Worm (Caenorhabditis elegans) whole organism, L4 larva: Measurements from ENCODE around the gene DH11.5.

Experiments
- F10B5.3 ChIP-seq: sonication (generic microtip); optimal IDR thresholded peaks from 2 replicates; lab custom pipeline; 2016; ENCODE audit warnings: mild to moderate bottlenecking, missing genetic modification characterization, missing compliant biosample characterization
- F37D6.2 ChIP-seq: sonication (generic microtip); optimal IDR thresholded peaks from 2 replicates; lab custom pipeline; 2016; ENCODE audit warnings: mild to moderate bottlenecking, missing genetic modification characterization, missing compliant biosample characterization
- T20F7.1 ChIP-seq: fragments of 200-800 bp; sonication (Bioruptor generic); optimal IDR thresholded peaks from 2 replicates; lab custom pipeline; 2018; ENCODE audit warnings: mild to moderate bottlenecking, missing genetic modification characterization, missing compliant biosample characterization
- Y105C5A.15 ChIP-seq: fragments of 200-800 bp; sonication (Bioruptor generic); IDR thresholded peaks from 2 replicates; pipeline ENCODE4 v1.3.6; 2022; ENCODE audit warnings: missing genetic modification characterization, missing compliant biosample characterization
- Y5F2A.4 ChIP-seq: fragments of 200-800 bp; sonication (Bioruptor generic); optimal IDR thresholded peaks from 2 replicates; lab custom pipeline; 2018; ENCODE audit warnings: mild to moderate bottlenecking, missing genetic modification characterization, missing compliant biosample characterization
- ZK546.5 ChIP-seq, 2 experiments: sonication (generic microtip); optimal IDR thresholded peaks; 2 replicates each; lab custom pipeline; 2017; ENCODE audit warnings: missing biosample characterization in 2 of 2, missing genetic modification characterization in 2 of 2
- aha-1 ChIP-seq: fragments of 150-350 bp; peaks from one replicate; lab custom pipeline; 2014; ENCODE audit warnings: missing biosample characterization, missing genetic modification characterization
- ama-1 ChIP-seq: fragments of 150-350 bp; optimal IDR thresholded peaks from 2 replicates; lab custom pipeline; 2014; ENCODE audit warnings: inconsistent platforms, mixed read lengths
- ceh-32 ChIP-seq: sonication (generic microtip); optimal IDR thresholded peaks from 2 replicates; lab custom pipeline; 2016; ENCODE audit warnings: mild to moderate bottlenecking, missing genetic modification characterization, missing compliant biosample characterization; ENCODE audit not compliant: poor library complexity
- ceh-62 ChIP-seq: sonication (generic microtip); optimal IDR thresholded peaks from 2 replicates; lab custom pipeline; 2017; ENCODE audit warnings: missing biosample characterization, missing genetic modification characterization
- ctbp-1 ChIP-seq: fragments of 200-800 bp; sonication (Bioruptor generic); IDR thresholded peaks from 2 replicates; pipeline ENCODE4 v1.3.6; 2022; ENCODE audit warnings: missing genetic modification reagents, missing genetic modification characterization, missing compliant biosample characterization
- daf-16 ChIP-seq, 3 experiments: sonication (generic microtip); optimal IDR thresholded peaks; 2 replicates each; lab custom pipeline; 2016 to 2017; ENCODE audit warnings: missing genetic modification characterization in 3 of 3, missing genetic modification reagents in 3 of 3, mild to moderate bottlenecking in 2 of 3, missing compliant biosample characterization in 2 of 3, missing biosample characterization in 1 of 3, moderate library complexity in 1 of 3
- dpl-1 ChIP-seq: fragments of 150-350 bp; optimal IDR thresholded peaks from 2 replicates; lab custom pipeline; 2014; ENCODE audit warnings: missing biosample characterization, missing genetic modification reagents, missing genetic modification characterization
- duxl-1 ChIP-seq: sonication (generic microtip); optimal IDR thresholded peaks from 2 replicates; lab custom pipeline; 2016; ENCODE audit warnings: mild to moderate bottlenecking, missing genetic modification characterization, moderate library complexity, missing compliant biosample characterization; ENCODE audit not compliant: poor library complexity
- dve-1 ChIP-seq: sonication (generic microtip); optimal IDR thresholded peaks from 2 replicates; lab custom pipeline; 2017; ENCODE audit warnings: antibody characterized with exemption, mild to moderate bottlenecking, missing genetic modification characterization, missing compliant biosample characterization; ENCODE audit not compliant: insufficient read depth
- hif-1 ChIP-seq, 2 experiments: sonication (generic microtip); optimal IDR thresholded peaks; 2 replicates each; lab custom pipeline; 2016 to 2017; ENCODE audit warnings: missing compliant biosample characterization in 2 of 2, missing genetic modification characterization in 2 of 2, missing genetic modification reagents in 2 of 2, missing genotype in 2 of 2, mild to moderate bottlenecking in 1 of 2
- hlh-30 ChIP-seq: sonication (generic microtip); optimal IDR thresholded peaks from 2 replicates; lab custom pipeline; 2017; ENCODE audit warnings: antibody characterized with exemption, mild to moderate bottlenecking, missing genetic modification characterization, missing compliant biosample characterization; ENCODE audit not compliant: insufficient read depth
- hmg-1.1 ChIP-seq: fragments of 200-800 bp; sonication (Bioruptor generic); IDR thresholded peaks from 2 replicates; pipeline ENCODE4 v1.3.6; 2022; ENCODE audit warnings: missing genetic modification reagents, missing genetic modification characterization, missing compliant biosample characterization
- jun-1 ChIP-seq: fragments of 150-350 bp; optimal IDR thresholded peaks from 2 replicates; lab custom pipeline; 2014; ENCODE audit warnings: missing biosample characterization, missing genetic modification reagents, missing genetic modification characterization
- lin-1 ChIP-seq: fragments of 200-800 bp; sonication (Bioruptor generic); IDR thresholded peaks from 2 replicates; pipeline ENCODE4 v1.3.6; 2022; ENCODE audit warnings: missing genetic modification reagents, missing genetic modification characterization, missing compliant biosample characterization
- lin-13 ChIP-seq: fragments of 150-350 bp; optimal IDR thresholded peaks from 2 replicates; lab custom pipeline; 2014; ENCODE audit warnings: missing biosample characterization, missing genetic modification reagents, missing genetic modification characterization
- lin-29 ChIP-seq: fragments of 200-800 bp; sonication (Bioruptor generic); IDR thresholded peaks from 2 replicates; pipeline ENCODE4 v1.3.6; 2022; ENCODE audit warnings: missing genetic modification reagents, missing genetic modification characterization, missing compliant biosample characterization
- lin-38 ChIP-seq: fragments of 200-800 bp; sonication (Bioruptor generic); IDR thresholded peaks from 2 replicates; pipeline ENCODE4 v1.3.6; 2022; ENCODE audit warnings: missing genetic modification reagents, missing genetic modification characterization, missing compliant biosample characterization
- lsy-2 ChIP-seq, 2 experiments: fragments of 150-350 bp in 1 of 2; sonication (generic microtip) in 1 of 2; optimal IDR thresholded peaks; 2 replicates each; lab custom pipeline; 2014 to 2017; ENCODE audit warnings: missing biosample characterization in 2 of 2, missing genetic modification characterization in 2 of 2
- mdl-1 ChIP-seq, 2 experiments: fragments of 150-350 bp in 1 of 2; sonication (generic microtip) in 1 of 2; optimal IDR thresholded peaks; 2 replicates each; lab custom pipeline; 2014 to 2017; ENCODE audit warnings: missing biosample characterization in 2 of 2, missing genetic modification characterization in 2 of 2
- mep-1 ChIP-seq: fragments of 150-350 bp; sonication (generic microtip); optimal IDR thresholded peaks from 3 replicates; lab custom pipeline; 2014; ENCODE audit warnings: missing biosample characterization, missing genetic modification characterization
- mxl-2 ChIP-seq: fragments of 200-800 bp; sonication (Bioruptor generic); conservative IDR thresholded peaks from 2 replicates; pipeline ENCODE4 v1.3.6; 2022; ENCODE audit warnings: missing genetic modification reagents, missing genetic modification characterization, missing compliant biosample characterization
- nhr-102 ChIP-seq: sonication (generic microtip); optimal IDR thresholded peaks from 2 replicates; lab custom pipeline; 2016; ENCODE audit warnings: mild to moderate bottlenecking, missing genetic modification characterization, moderate library complexity, missing compliant biosample characterization
- nhr-11 ChIP-seq: fragments of 150-350 bp; optimal IDR thresholded peaks from 2 replicates; lab custom pipeline; 2014; ENCODE audit warnings: missing biosample characterization, missing genetic modification characterization
- nhr-25 ChIP-seq: sonication (generic microtip); optimal IDR thresholded peaks from 2 replicates; lab custom pipeline; 2017; ENCODE audit warnings: missing genetic modification characterization, mild to moderate bottlenecking, missing compliant biosample characterization, antibody characterized with exemption, moderate library complexity, borderline replicate concordance; ENCODE audit not compliant: insufficient read depth
- nhr-28 ChIP-seq: fragments of 150-350 bp; optimal IDR thresholded peaks from 2 replicates; lab custom pipeline; 2014; ENCODE audit warnings: missing biosample characterization, missing genetic modification characterization
- nhr-48 ChIP-seq: sonication (generic microtip); optimal IDR thresholded peaks from 2 replicates; lab custom pipeline; 2016; ENCODE audit warnings: mild to moderate bottlenecking, missing genetic modification characterization, missing compliant biosample characterization
- nhr-6 ChIP-seq: fragments of 150-350 bp; optimal IDR thresholded peaks from 2 replicates; lab custom pipeline; 2014; ENCODE audit warnings: missing biosample characterization, missing genetic modification characterization
- nhr-76 ChIP-seq: fragments of 150-350 bp; optimal IDR thresholded peaks from 2 replicates; lab custom pipeline; 2014; ENCODE audit warnings: missing biosample characterization, missing genetic modification characterization
- nhr-77 ChIP-seq: fragments of 150-350 bp; optimal IDR thresholded peaks from 2 replicates; lab custom pipeline; 2014; ENCODE audit warnings: missing biosample characterization, missing genetic modification characterization
- pha-4 ChIP-seq, 2 experiments: fragments of 150-350 bp in 1 of 2; fragments of 200-800 bp in 1 of 2; sonication (Bioruptor generic) in 1 of 2; IDR thresholded peaks in 1 of 2; optimal IDR thresholded peaks in 1 of 2; 2 replicates each; pipeline versions ENCODE4 v1.3.6 to Lab custom; 2014 to 2022; ENCODE audit warnings: missing genetic modification characterization in 2 of 2, missing genetic modification reagents in 2 of 2, missing biosample characterization in 1 of 2, missing compliant biosample characterization in 1 of 2
- php-3 ChIP-seq: fragments of 200-800 bp; sonication (Bioruptor generic); IDR thresholded peaks from 2 replicates; pipeline ENCODE4 v1.3.6; 2022; ENCODE audit warnings: missing genetic modification reagents, missing genetic modification characterization, missing compliant biosample characterization
- rbr-2 ChIP-seq: sonication (generic microtip); optimal IDR thresholded peaks from 2 replicates; lab custom pipeline; 2016; ENCODE audit warnings: missing genotype, missing genetic modification characterization, missing compliant biosample characterization
- snpc-1.2 ChIP-seq: fragments of 200-800 bp; sonication (Bioruptor generic); IDR thresholded peaks from 2 replicates; pipeline ENCODE4 v1.3.6; 2022; ENCODE audit warnings: missing genetic modification reagents, missing genetic modification characterization, missing compliant biosample characterization
- spr-1 ChIP-seq: sonication (generic microtip); optimal IDR thresholded peaks from 2 replicates; lab custom pipeline; 2016; ENCODE audit warnings: mild to moderate bottlenecking, missing genetic modification characterization, missing compliant biosample characterization
- spr-3 ChIP-seq: fragments of 200-800 bp; sonication (Bioruptor generic); optimal IDR thresholded peaks from 2 replicates; lab custom pipeline; 2018; ENCODE audit warnings: mild to moderate bottlenecking, missing genetic modification characterization, missing compliant biosample characterization
- tag-97 ChIP-seq: fragments of 200-800 bp; sonication (Bioruptor generic); IDR thresholded peaks from 2 replicates; pipeline ENCODE4 v1.3.6; 2022; ENCODE audit warnings: missing genetic modification characterization, missing compliant biosample characterization
- tra-1 ChIP-seq: fragments of 200-800 bp; sonication (Bioruptor generic); IDR thresholded peaks from 2 replicates; pipeline ENCODE4 v1.3.6; 2022; ENCODE audit warnings: missing genetic modification reagents, missing genetic modification characterization, missing compliant biosample characterization
- unc-130 ChIP-seq: sonication (generic microtip); optimal IDR thresholded peaks from 2 replicates; lab custom pipeline; 2016; ENCODE audit warnings: missing genetic modification reagents, missing genetic modification characterization, missing compliant biosample characterization
- unc-39 ChIP-seq: sonication (generic microtip); optimal IDR thresholded peaks from 2 replicates; lab custom pipeline; 2017; ENCODE audit warnings: missing biosample characterization, missing genetic modification characterization
- vab-7 ChIP-seq: fragments of 200-800 bp; sonication (Bioruptor generic); IDR thresholded peaks from 2 replicates; pipeline ENCODE4 v1.3.6; 2022; ENCODE audit warnings: missing genetic modification reagents, missing genetic modification characterization, missing compliant biosample characterization
- zip-2 ChIP-seq: fragments of 150-350 bp; optimal IDR thresholded peaks from 2 replicates; lab custom pipeline; 2014; ENCODE audit warnings: missing biosample characterization, missing genetic modification characterization
- ztf-7 ChIP-seq: fragments of 150-350 bp; optimal IDR thresholded peaks from 2 replicates; lab custom pipeline; 2014; ENCODE audit warnings: missing biosample characterization, missing genetic modification characterization

Gene DH11.5

DNA sequence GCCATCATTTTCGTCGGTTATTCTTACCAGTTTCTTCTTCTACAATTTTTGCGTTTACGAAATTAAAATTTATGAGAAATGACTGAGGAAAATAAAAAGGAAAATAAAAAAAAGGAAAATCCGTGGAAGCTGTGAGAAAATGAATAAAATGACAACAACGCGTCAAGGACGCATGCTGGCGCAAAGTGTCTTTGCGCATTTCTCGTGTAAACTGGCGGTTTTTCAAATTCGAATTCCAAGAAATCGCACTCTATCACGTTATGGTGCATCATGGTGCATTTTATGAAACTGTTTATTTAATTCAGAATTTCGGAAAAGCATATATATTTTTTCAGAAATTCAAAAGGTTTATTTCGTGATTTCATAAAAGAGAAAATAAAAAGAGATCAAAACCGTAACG lies 31.2 kb upstream of the DH11.5 start, which contains the start of gene dbt-1:
dbt-1 (minus strand) TSS at position 39 of the 400 bp plus-strand sequence.
- TF ChIP-seq daf-16 (GFP tag; optimal IDR thresholded peaks at IDR 0.05; lab: Kevin White, UChicago), result peak in 1 of 2 experiments; percentile 13
- peak; percentile 36 for TF ChIP-seq daf-16 (tag; optimal IDR thresholded peaks at IDR 0.05; lab: Kevin White, UChicago)
- TF ChIP-seq vab-7 (GFP tag; lab: Robert Waterston, UW), result no peak
- TF ChIP-seq ztf-7 (tag; lab: Kevin White, UChicago), result peak; percentile 49
- peak; percentile 24 for TF ChIP-seq jun-1 (tag; lab: Kevin White, UChicago)
- peak in 1 of 2 experiments; percentile 91 for TF ChIP-seq lsy-2 (tag; optimal IDR thresholded peaks at IDR 0.05; lab: Kevin White, UChicago)
- TF ChIP-seq hmg-1.1 (GFP tag; lab: Robert Waterston, UW), result peak; percentile 73
- TF ChIP-seq ama-1 (lab: Kevin White, UChicago), result peak; percentile 43
- peak; percentile 89 for TF ChIP-seq aha-1
- 0 out of 2 replicates have a peak, but pooled peaks have one; percentile 18 for TF ChIP-seq php-3 (GFP tag; lab: Robert Waterston, UW)
- no peak for TF ChIP-seq ZK546.5 (tag; optimal IDR thresholded peaks at IDR 0.05; lab: Kevin White, UChicago)
- TF ChIP-seq nhr-48 (tag; lab: Kevin White, UChicago), result peak; percentile 62
- TF ChIP-seq Y5F2A.4 (GFP tag; lab: Kevin White, UChicago), result no peak
- TF ChIP-seq pha-4 (GFP tag; IDR thresholded peaks at IDR 0.05; lab: Robert Waterston, UW), result no peak
- TF ChIP-seq pha-4 (tag; optimal IDR thresholded peaks at IDR 0.05; lab: Kevin White, UChicago), result peak; percentile 4
- TF ChIP-seq spr-1, result peak; percentile 15
- no peak for TF ChIP-seq unc-39 (tag; lab: Kevin White, UChicago)
- peak; percentile 77 for TF ChIP-seq dve-1 (tag; lab: Kevin White, UChicago)
- peak; percentile 70 for TF ChIP-seq zip-2 (tag; lab: Kevin White, UChicago)
- TF ChIP-seq mxl-2 (GFP tag; lab: Robert Waterston, UW), result no peak
- peak; percentile 22; the same call in 1 of the 2 replicates for TF ChIP-seq ctbp-1 (GFP tag; lab: Robert Waterston, UW)
- TF ChIP-seq mdl-1 (tag; optimal IDR thresholded peaks at IDR 0.05; lab: Kevin White, UChicago), result peak in 1 of 2 experiments; percentile 50
- TF ChIP-seq nhr-76 (tag; lab: Kevin White, UChicago), result no peak
- peak; percentile 98 for TF ChIP-seq dpl-1 (GFP tag; lab: Kevin White, UChicago)
- TF ChIP-seq nhr-102 (tag; lab: Kevin White, UChicago), result peak; percentile 83
- no peak for TF ChIP-seq snpc-1.2 (GFP tag; lab: Robert Waterston, UW)
- no peak for TF ChIP-seq tag-97 (GFP tag; lab: Robert Waterston, UW)
- TF ChIP-seq mep-1 (tag; lab: Kevin White, UChicago), result peak; percentile 76
- TF ChIP-seq rbr-2 (tag; lab: Kevin White, UChicago), result peak; percentile 72
- TF ChIP-seq nhr-28, result peak; percentile 35
- peak; percentile 86 for TF ChIP-seq duxl-1 (tag; lab: Kevin White, UChicago)
- peak; percentile 79 for TF ChIP-seq lin-38 (GFP tag; lab: Robert Waterston, UW)
- TF ChIP-seq lin-1 (GFP tag; lab: Robert Waterston, UW), result no peak
- TF ChIP-seq Y105C5A.15 (GFP tag; lab: Robert Waterston, UW), result no peak
- TF ChIP-seq nhr-6 (tag; lab: Kevin White, UChicago), result peak; percentile 52
- TF ChIP-seq unc-130, result no peak
- 0 out of 2 replicates have a peak, but pooled peaks have one; percentile 10 for TF ChIP-seq tra-1 (GFP tag; lab: Robert Waterston, UW)
- no peak for TF ChIP-seq ceh-32 (tag; lab: Kevin White, UChicago)
- peak in 1 of 2 experiments; percentile 32 for TF ChIP-seq hif-1 (tag; optimal IDR thresholded peaks at IDR 0.05; lab: Kevin White, UChicago)
- TF ChIP-seq lin-13 (GFP tag; lab: Kevin White, UChicago), result peak; percentile 48
- TF ChIP-seq nhr-25, result peak; percentile 59
- TF ChIP-seq T20F7.1 (GFP tag; lab: Kevin White, UChicago), result peak; percentile 58
- no peak for TF ChIP-seq lin-29 (GFP tag; lab: Robert Waterston, UW)
- TF ChIP-seq nhr-11, result peak; percentile 57
- TF ChIP-seq hlh-30 (tag; lab: Kevin White, UChicago), result peak; percentile 53
- peak; percentile 18 for TF ChIP-seq nhr-77 (tag; lab: Kevin White, UChicago)
- TF ChIP-seq ceh-62, result no peak
- TF ChIP-seq F10B5.3 (tag; lab: Kevin White, UChicago), result peak; percentile 76
- peak; percentile 28 for TF ChIP-seq spr-3
- TF ChIP-seq F37D6.2 (tag; lab: Kevin White, UChicago), result peak; percentile 38
